Fruit fly (Drosophila melanogaster) whole organism: Measurements from ENCODE around the gene Nop56.

ENCODE experiments used
- CG8478 ChIP-seq: fragments of >200 bp; optimal IDR thresholded peaks from 2 replicates; lab custom pipeline; 2018; ENCODE audit warnings: inconsistent platforms
- Dll ChIP-seq: fragments of >200 bp; optimal IDR thresholded peaks from 2 replicates; lab custom pipeline; 2017
- EcR ChIP-seq, 2 experiments: fragments of >200 bp; optimal IDR thresholded peaks; 2 replicates each; lab custom pipeline; 2017; ENCODE audit warnings: missing biosample characterization in 2 of 2, missing genetic modification characterization in 2 of 2, missing genetic modification reagents in 2 of 2
- pan ChIP-seq: fragments of >200 bp; optimal IDR thresholded peaks from 2 replicates; lab custom pipeline; 2017
- psq ChIP-seq: fragments of >200 bp; optimal IDR thresholded peaks from 2 replicates; lab custom pipeline; 2017
- usp ChIP-seq: fragments of >200 bp; optimal IDR thresholded peaks from 2 replicates; lab custom pipeline; 2017; ENCODE audit warnings: missing biosample characterization, missing genetic modification characterization, mixed read lengths

Gene Nop56

dm6 chr3R:22455335-22455985 is 34.6 kb upstream of the Nop56 start:
- TF ChIP-seq psq (lab: Kevin White, UChicago) (no peak), CG8478 (lab: Kevin White, UChicago) (no peak), EcR (GFP tag; optimal IDR thresholded peaks at IDR 0.05; lab: Kevin White, UChicago) (no peak), pan (lab: Kevin White, UChicago) (no peak), Dll (lab: Kevin White, UChicago) (no peak), usp (GFP tag; lab: Kevin White, UChicago) (no peak)

- TF ChIP-seq pan (lab: Kevin White, UChicago), result no peak
- no peak for TF ChIP-seq psq (lab: Kevin White, UChicago)
- TF ChIP-seq usp (GFP tag; lab: Kevin White, UChicago), result no peak
- TF ChIP-seq CG8478 (lab: Kevin White, UChicago), result no peak
- TF ChIP-seq Dll (lab: Kevin White, UChicago), result no peak
- TF ChIP-seq EcR (GFP tag; optimal IDR thresholded peaks at IDR 0.05; lab: Kevin White, UChicago), result no peak
These were observed 33.8 kb upstream of the Nop56 start for dm6 chr3R:22454397-22455334.

DNA sequence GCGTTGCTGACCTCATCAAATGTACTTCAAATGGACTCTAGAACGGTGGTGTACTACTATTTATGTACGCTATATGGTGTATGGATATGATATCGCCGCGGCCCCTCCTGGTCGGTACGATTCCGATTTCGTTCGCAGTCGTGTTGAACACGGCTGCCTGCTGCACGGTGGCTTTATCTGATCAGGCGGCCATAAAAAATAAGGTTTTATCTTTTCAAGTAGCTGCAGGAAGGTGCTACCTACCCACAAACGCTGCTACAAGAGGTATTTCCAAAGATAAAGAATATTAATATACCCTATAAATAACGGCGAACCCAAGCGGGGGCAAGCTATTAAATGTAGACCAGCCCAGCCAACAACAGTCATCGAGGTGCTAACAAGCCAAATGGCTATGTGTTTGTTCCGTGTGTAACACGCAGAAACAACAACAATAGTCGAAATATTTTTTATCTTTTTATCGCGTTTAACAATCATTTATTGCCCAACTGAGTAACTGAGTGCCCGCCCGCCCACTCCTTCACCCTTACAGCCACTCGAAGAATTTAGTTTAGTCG is 29.1 kb upstream of the Nop56 start:
- TF ChIP-seq Dll (lab: Kevin White, UChicago) (no peak), pan (lab: Kevin White, UChicago) (no peak), CG8478 (lab: Kevin White, UChicago) (no peak), usp (GFP tag; lab: Kevin White, UChicago) (no peak), psq (lab: Kevin White, UChicago) (no peak), EcR (GFP tag; optimal IDR thresholded peaks at IDR 0.05; lab: Kevin White, UChicago) (no peak)

dm6 chr3R:22447874-22448254 is 27.0 kb upstream of the Nop56 start, which contains the start of gene CG34376:
CG34376 (plus strand) TSS chr3R:22448099.
- TF ChIP-seq psq (lab: Kevin White, UChicago) (peak; percentile 61), usp (GFP tag; lab: Kevin White, UChicago) (no peak)

DNA sequence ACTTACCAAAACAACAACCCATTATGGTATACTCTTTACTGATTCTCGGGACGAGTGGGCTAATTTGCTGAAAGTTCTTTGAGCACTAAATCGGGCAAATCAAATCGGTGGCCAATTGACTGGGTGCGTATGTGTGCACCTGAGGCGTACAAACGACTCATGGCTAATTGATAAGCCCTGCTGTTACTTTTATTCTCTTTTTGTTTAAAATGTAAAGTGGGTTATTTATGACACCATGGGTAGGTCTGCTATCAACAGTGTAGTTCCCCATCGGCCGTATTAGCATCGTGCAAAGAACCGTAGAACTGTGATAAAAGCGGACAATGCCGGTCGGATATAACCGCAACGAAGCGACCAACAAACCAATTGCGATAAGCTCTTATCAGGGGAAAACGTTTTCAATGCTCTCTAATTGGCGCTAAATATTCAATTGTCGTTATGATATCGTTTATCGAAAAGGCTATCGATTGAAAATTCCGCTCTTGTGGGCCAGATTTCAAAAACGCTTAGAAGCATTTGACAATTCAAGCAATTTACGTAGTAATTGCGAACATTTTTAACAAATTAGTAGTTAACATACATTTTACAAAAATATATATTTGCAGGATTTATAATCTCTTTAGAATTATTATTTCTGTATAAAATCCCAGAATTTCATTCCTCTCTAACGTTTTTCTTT is 26.5 kb upstream of the Nop56 start, which contains the start of gene CG34288:
Gene CG34288, minus strand, starts transcription at position 69 of the 679 bp plus-strand sequence.
- TF ChIP-seq psq (lab: Kevin White, UChicago), result no peak
- no peak for TF ChIP-seq CG8478 (lab: Kevin White, UChicago)
- TF ChIP-seq Dll (lab: Kevin White, UChicago), result no peak
- TF ChIP-seq usp (GFP tag; lab: Kevin White, UChicago), result no peak
- no peak for TF ChIP-seq EcR (GFP tag; optimal IDR thresholded peaks at IDR 0.05; lab: Kevin White, UChicago)
- no peak for TF ChIP-seq pan (lab: Kevin White, UChicago)

- TF ChIP-seq pan (lab: Kevin White, UChicago) (no peak), Dll (lab: Kevin White, UChicago) (no peak), usp (GFP tag; lab: Kevin White, UChicago) (no peak), CG8478 (lab: Kevin White, UChicago) (no peak), psq (lab: Kevin White, UChicago) (no peak), EcR (GFP tag; optimal IDR thresholded peaks at IDR 0.05; lab: Kevin White, UChicago) (no peak)
These were observed 25.6 kb upstream of the Nop56 start, which contains the start of gene CG12499 for dm6 chr3R:22446493-22446892. CG12499 (minus strand) TSS chr3R:22446587.

DNA sequence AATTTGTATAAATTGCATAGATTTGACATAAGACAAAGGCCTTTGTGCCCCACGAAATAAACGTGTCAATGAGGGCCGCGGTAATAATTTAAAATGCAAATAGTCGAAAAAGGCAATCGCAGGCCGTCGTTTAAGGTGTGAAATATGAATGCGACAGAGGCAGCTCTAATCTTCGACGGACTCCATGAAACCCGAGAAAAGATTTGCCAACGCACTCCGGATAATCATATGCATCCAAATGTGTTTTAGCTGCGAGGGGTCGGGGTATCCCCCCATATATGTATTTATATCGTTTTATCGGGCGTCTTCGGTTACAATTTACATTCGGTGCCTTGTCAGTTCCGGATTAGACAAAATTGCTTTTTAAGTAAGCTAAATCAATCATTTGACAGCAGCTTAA is 17.4 kb upstream of the Nop56 start:
- TF ChIP-seq CG8478 (lab: Kevin White, UChicago) (no peak), EcR (GFP tag; optimal IDR thresholded peaks at IDR 0.05; lab: Kevin White, UChicago) (no peak), pan (lab: Kevin White, UChicago) (no peak), Dll (lab: Kevin White, UChicago) (no peak), usp (GFP tag; lab: Kevin White, UChicago) (no peak), psq (lab: Kevin White, UChicago) (no peak)

- TF ChIP-seq EcR (GFP tag; optimal IDR thresholded peaks at IDR 0.05; lab: Kevin White, UChicago), result no peak
- TF ChIP-seq Dll (lab: Kevin White, UChicago), result no peak
These were observed 15.2 kb upstream of the Nop56 start, which contains the start of gene CG13847 for dm6 chr3R:22436050-22436449. CG13847 (minus strand) TSS chr3R:22436150.

DNA sequence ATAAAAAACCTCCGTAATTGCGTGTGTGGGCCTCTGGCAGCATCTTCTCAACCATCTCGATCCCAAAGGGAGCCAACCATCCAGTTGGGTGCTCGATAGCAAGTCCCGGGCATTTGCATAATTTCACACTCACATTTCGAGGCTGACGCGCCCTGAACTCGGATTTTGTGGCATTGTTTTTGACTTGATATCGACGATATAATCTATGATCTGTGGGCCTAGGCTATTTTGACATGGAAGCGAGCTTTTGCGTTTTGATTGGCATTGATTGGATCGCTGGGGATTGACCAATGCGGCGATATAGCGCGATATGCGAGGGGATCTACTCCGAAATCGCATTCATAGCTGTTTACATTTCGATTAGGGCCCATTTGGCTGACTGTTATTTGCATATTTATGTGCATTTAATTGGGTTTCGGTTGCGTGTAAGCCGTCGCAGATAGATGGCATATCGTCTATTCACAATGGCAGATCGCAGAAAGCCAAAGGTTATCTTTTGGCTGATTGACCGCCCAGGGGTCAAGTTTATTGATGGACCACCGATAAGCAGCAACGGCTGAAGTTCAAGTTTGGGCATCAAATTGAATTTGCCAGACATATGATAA is 11.4 kb upstream of the Nop56 start:
- no peak for TF ChIP-seq Dll (lab: Kevin White, UChicago)
- TF ChIP-seq CG8478 (lab: Kevin White, UChicago), result no peak
- TF ChIP-seq psq (lab: Kevin White, UChicago), result no peak
- TF ChIP-seq EcR (GFP tag; optimal IDR thresholded peaks at IDR 0.05; lab: Kevin White, UChicago), result no peak
- TF ChIP-seq usp (GFP tag; lab: Kevin White, UChicago), result no peak
- TF ChIP-seq pan (lab: Kevin White, UChicago), result no peak

DNA sequence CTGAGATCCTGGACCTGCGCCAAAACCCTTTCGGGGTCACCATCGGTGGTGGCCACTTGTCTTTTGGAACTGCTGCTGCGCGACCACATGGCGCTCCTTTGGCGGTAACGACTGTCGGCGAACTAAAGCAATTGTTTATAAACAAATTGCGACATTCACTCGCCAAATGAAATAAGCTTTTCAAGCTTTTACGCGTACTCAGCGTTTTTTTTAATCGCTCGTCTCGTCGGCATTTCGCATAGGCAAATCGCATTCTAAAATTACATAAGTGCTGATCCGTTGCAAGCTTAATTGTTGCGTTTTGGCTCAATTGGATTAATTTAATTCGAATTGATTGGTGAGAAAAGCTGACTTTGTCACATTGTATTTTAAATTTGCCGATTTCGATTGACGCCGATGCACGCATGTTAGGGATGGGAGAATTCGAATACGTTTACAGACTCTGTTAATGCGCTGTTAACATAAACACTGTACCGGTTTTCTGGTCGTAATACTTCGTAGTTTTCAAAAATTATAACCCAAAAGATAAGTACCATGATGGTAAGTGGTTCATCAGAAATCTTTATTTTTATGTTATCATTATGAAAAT is 3.8 kb upstream of the Nop56 start, which contains the start of gene pinta:
Gene pinta, minus strand, starts transcription at position 328 of the 589 bp plus-strand sequence.
- TF ChIP-seq Dll (lab: Kevin White, UChicago), result no peak
- no peak for TF ChIP-seq pan (lab: Kevin White, UChicago)
- TF ChIP-seq usp (GFP tag; lab: Kevin White, UChicago), result no peak
- TF ChIP-seq psq (lab: Kevin White, UChicago), result no peak
- no peak for TF ChIP-seq CG8478 (lab: Kevin White, UChicago)
- TF ChIP-seq EcR (GFP tag; optimal IDR thresholded peaks at IDR 0.05; lab: Kevin White, UChicago), result no peak
